Fruit fly (Drosophila melanogaster) whole organism: ENCODE results near the gene SrpRbeta.

ENCODE experiments used
- CG8478 ChIP-seq: fragments of >200 bp; optimal IDR thresholded peaks from 2 replicates; lab custom pipeline; 2018; ENCODE audit warnings: inconsistent platforms
- Dll ChIP-seq: fragments of >200 bp; optimal IDR thresholded peaks from 2 replicates; lab custom pipeline; 2017
- EcR ChIP-seq, 2 experiments: fragments of >200 bp; optimal IDR thresholded peaks; 2 replicates each; lab custom pipeline; 2017; ENCODE audit warnings: missing biosample characterization in 2 of 2, missing genetic modification characterization in 2 of 2, missing genetic modification reagents in 2 of 2
- pan ChIP-seq: fragments of >200 bp; optimal IDR thresholded peaks from 2 replicates; lab custom pipeline; 2017
- psq ChIP-seq: fragments of >200 bp; optimal IDR thresholded peaks from 2 replicates; lab custom pipeline; 2017
- usp ChIP-seq: fragments of >200 bp; optimal IDR thresholded peaks from 2 replicates; lab custom pipeline; 2017; ENCODE audit warnings: missing biosample characterization, missing genetic modification characterization, mixed read lengths

DNA sequence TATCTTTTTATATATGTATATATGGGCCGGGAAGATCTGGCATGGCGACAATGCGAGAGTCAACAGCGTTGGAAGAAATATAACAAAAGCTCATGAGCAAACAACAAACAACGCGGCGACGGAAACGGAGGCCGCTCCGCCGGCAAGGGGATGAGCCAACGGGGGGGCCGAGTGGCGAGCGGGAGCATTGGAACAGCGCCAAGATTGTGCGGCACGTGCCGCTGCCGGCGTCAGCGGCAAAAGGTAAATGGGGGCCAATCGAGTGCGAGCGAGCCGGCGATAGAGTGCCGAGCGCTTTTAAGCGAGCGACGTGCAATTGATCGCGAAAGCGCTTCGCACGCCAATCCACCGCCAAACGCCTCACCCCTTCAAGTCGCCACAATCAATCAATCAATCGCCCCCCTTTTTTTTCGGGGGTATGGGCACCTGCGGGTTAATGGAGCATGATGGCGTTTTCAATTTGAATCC, 23.5 kb downstream of the SrpRbeta start:
- no peak for TF ChIP-seq psq (lab: Kevin White, UChicago)
- peak; percentile 1 to 30 for TF ChIP-seq EcR (GFP tag; optimal IDR thresholded peaks at IDR 0.05; lab: Kevin White, UChicago)
- no peak for TF ChIP-seq pan
- TF ChIP-seq Dll (lab: Kevin White, UChicago), result no peak
- TF ChIP-seq CG8478 (lab: Kevin White, UChicago), result no peak
- no peak for TF ChIP-seq usp
